Fruit fly (Drosophila melanogaster) whole organism, embryonic: ENCODE measurements around the gene eIF2Bepsilon.

Source experiments
- CG14860 ChIP-seq: fragments of 200-800 bp; sonication (Bioruptor generic); IDR thresholded peaks from 3 replicates; pipeline ENCODE4 v1.3.6; 2022; ENCODE audit warnings: missing biosample characterization, missing genetic modification characterization; ENCODE audit not compliant: partially characterized antibody
- CG18599 ChIP-seq: fragments of 200-800 bp; sonication (Bioruptor generic); optimal IDR thresholded peaks from 3 replicates; lab custom pipeline; 2017; ENCODE audit warnings: missing biosample characterization, missing genetic modification characterization, mild to moderate bottlenecking, moderate library complexity, missing genetic modification reagents
- CG31441 ChIP-seq: fragments of 200-800 bp; sonication (Bioruptor generic); IDR thresholded peaks from 2 replicates; pipeline ENCODE4 v1.3.6; 2022; ENCODE audit warnings: missing biosample characterization, missing genetic modification characterization
- CG32767 ChIP-seq: fragments of 200-800 bp; sonication (Bioruptor generic); IDR thresholded peaks from 2 replicates; pipeline ENCODE4 v1.3.6; 2022; ENCODE audit warnings: missing biosample characterization, missing genetic modification characterization
- CG3995 ChIP-seq: fragments of 200-800 bp; sonication (Bioruptor generic); optimal IDR thresholded peaks from 3 replicates; lab custom pipeline; 2016; ENCODE audit warnings: missing biosample characterization, missing genetic modification characterization
- CG6683 ChIP-seq: fragments of 200-800 bp; sonication (Bioruptor generic); optimal IDR thresholded peaks from 2 replicates; lab custom pipeline; 2017; ENCODE audit warnings: missing biosample characterization, mild to moderate bottlenecking, missing genetic modification characterization, missing genetic modification reagents
- CG8089 ChIP-seq: fragments of 200-800 bp; sonication (Bioruptor generic); optimal IDR thresholded peaks from 3 replicates; lab custom pipeline; 2016; ENCODE audit warnings: missing biosample characterization, missing genetic modification characterization
- CHES-1-like ChIP-seq: fragments of 200-800 bp; sonication (Bioruptor generic); optimal IDR thresholded peaks from 2 replicates; lab custom pipeline; 2016; ENCODE audit warnings: missing biosample characterization, missing genetic modification characterization
- CTCF ChIP-seq: fragments of 200-800 bp; sonication (Bioruptor generic); optimal IDR thresholded peaks from 2 replicates; lab custom pipeline; 2017; ENCODE audit warnings: missing biosample characterization, mild to moderate bottlenecking, missing genetic modification characterization, moderate library complexity
- Doc2 ChIP-seq: fragments of 200-800 bp; sonication (Bioruptor generic); IDR thresholded peaks from 2 replicates; pipeline ENCODE4 v1.3.6; 2022; ENCODE audit warnings: missing biosample characterization, missing genetic modification characterization
- Doc3 ChIP-seq: fragments of 200-800 bp; sonication (Bioruptor generic); IDR thresholded peaks from 3 replicates; pipeline ENCODE4 v1.3.6; 2022; ENCODE audit warnings: missing biosample characterization, missing genetic modification characterization; ENCODE audit not compliant: partially characterized antibody
- Dp ChIP-seq: fragments of 200-800 bp; sonication (Bioruptor generic); optimal IDR thresholded peaks from 2 replicates; lab custom pipeline; 2018; ENCODE audit warnings: missing biosample characterization, mild to moderate bottlenecking, missing genetic modification characterization, moderate library complexity
- Eip74EF ChIP-seq, 2 experiments: fragments of 200-800 bp in 1 of 2; fragments of >200 bp in 1 of 2; sonication (Bioruptor generic) in 1 of 2; optimal IDR thresholded peaks; 2 replicates each; lab custom pipeline; 2017 to 2019; ENCODE audit warnings: missing biosample characterization in 2 of 2, missing genetic modification characterization in 2 of 2, mild to moderate bottlenecking in 1 of 2, moderate library complexity in 1 of 2
- Fer3 ChIP-seq: fragments of 200-800 bp; sonication (Bioruptor generic); optimal IDR thresholded peaks from 2 replicates; lab custom pipeline; 2018; ENCODE audit warnings: missing biosample characterization, mild to moderate bottlenecking, missing genetic modification characterization, moderate library complexity
- Gug ChIP-seq: fragments of 200-800 bp; sonication (Bioruptor generic); IDR thresholded peaks from 4 replicates; pipeline ENCODE4 v1.3.6; 2022; ENCODE audit warnings: missing biosample characterization, missing genetic modification characterization
- H15 ChIP-seq: fragments of 200-800 bp; sonication (Bioruptor generic); IDR thresholded peaks from 3 replicates; pipeline ENCODE4 v1.3.6; 2022; ENCODE audit warnings: missing biosample characterization, missing genetic modification characterization
- H2.0 ChIP-seq: fragments of 200-800 bp; sonication (Bioruptor generic); IDR thresholded peaks from 2 replicates; pipeline ENCODE4 v1.3.6; 2022; ENCODE audit warnings: missing biosample characterization, missing genetic modification characterization
- Med ChIP-seq: fragments of 200-800 bp; sonication (Bioruptor generic); peaks from one replicate; lab custom pipeline; 2016; ENCODE audit warnings: missing biosample characterization, missing genetic modification characterization, mild to moderate bottlenecking, inconsistent platforms, moderate library complexity
- Ptx1 ChIP-seq: fragments of 200-800 bp; sonication (Bioruptor generic); IDR thresholded peaks from 2 replicates; pipeline ENCODE4 v1.3.6; 2022; ENCODE audit warnings: missing biosample characterization, missing genetic modification characterization
- Rfx ChIP-seq: fragments of 200-800 bp; sonication (Bioruptor generic); IDR thresholded peaks from 2 replicates; pipeline ENCODE4 v1.3.6; 2022; ENCODE audit warnings: missing biosample characterization, missing genetic modification characterization
- Sox100B ChIP-seq: fragments of 200-800 bp; sonication (Bioruptor generic); optimal IDR thresholded peaks from 3 replicates; lab custom pipeline; 2018; ENCODE audit warnings: missing biosample characterization, mild to moderate bottlenecking, missing genetic modification characterization
- Stat92E ChIP-seq, 3 experiments: fragments of >200 bp in 2 of 3; fragments of 200-800 bp in 1 of 3; sonication (Bioruptor generic) in 1 of 3; optimal IDR thresholded peaks; 2 replicates each; lab custom pipeline; 2017 to 2019; ENCODE audit warnings: missing biosample characterization in 3 of 3, missing genetic modification characterization in 3 of 3, mild to moderate bottlenecking in 1 of 3, moderate library complexity in 1 of 3
- Tbp ChIP-seq: fragments of >200 bp; optimal IDR thresholded peaks from 2 replicates; lab custom pipeline; 2018; ENCODE audit warnings: missing biosample characterization, missing genetic modification characterization
- YL-1 ChIP-seq: fragments of 200-800 bp; sonication (Bioruptor generic); optimal IDR thresholded peaks from 3 replicates; lab custom pipeline; 2017; ENCODE audit warnings: missing biosample characterization, mild to moderate bottlenecking, missing genetic modification characterization
- al ChIP-seq: fragments of 200-800 bp; sonication (Bioruptor generic); IDR thresholded peaks from 2 replicates; pipeline ENCODE4 v1.3.6; 2022; ENCODE audit warnings: missing biosample characterization, missing genetic modification characterization
- ap ChIP-seq: fragments of 200-800 bp; sonication (Bioruptor generic); IDR thresholded peaks from 2 replicates; pipeline ENCODE4 v1.3.6; 2022; ENCODE audit warnings: missing biosample characterization, missing genetic modification characterization
- az2 ChIP-seq: fragments of 200-800 bp; sonication (Bioruptor generic); optimal IDR thresholded peaks from 3 replicates; lab custom pipeline; 2016; ENCODE audit warnings: missing biosample characterization, missing genetic modification characterization
- bsh ChIP-seq, 2 experiments: fragments of 200-800 bp; sonication (Bioruptor generic); optimal IDR thresholded peaks; 2 replicates each; lab custom pipeline; 2017 to 2018; ENCODE audit warnings: mild to moderate bottlenecking in 2 of 2, missing biosample characterization in 2 of 2, missing genetic modification characterization in 2 of 2, moderate library complexity in 1 of 2
- cas ChIP-seq: fragments of 200-800 bp; sonication (Bioruptor generic); IDR thresholded peaks from 2 replicates; pipeline ENCODE4 v1.3.6; 2022; ENCODE audit warnings: missing biosample characterization, missing genetic modification characterization
- chinmo ChIP-seq: fragments of 200-800 bp; sonication (Bioruptor generic); IDR thresholded peaks from 4 replicates; pipeline ENCODE4 v1.3.6; 2022; ENCODE audit warnings: missing biosample characterization, missing genetic modification characterization; ENCODE audit not compliant: partially characterized antibody
- da ChIP-seq: fragments of 200-800 bp; sonication (Bioruptor generic); optimal IDR thresholded peaks from 2 replicates; lab custom pipeline; 2016; ENCODE audit warnings: missing biosample characterization, missing genetic modification characterization
- disco-r ChIP-seq: fragments of 200-800 bp; sonication (Bioruptor generic); optimal IDR thresholded peaks from 2 replicates; lab custom pipeline; 2016; ENCODE audit warnings: missing biosample characterization, missing genetic modification characterization
- dpn ChIP-seq, 2 experiments: fragments of 200-800 bp; sonication (Bioruptor generic); optimal IDR thresholded peaks; 3 replicates each; lab custom pipeline; 2016; ENCODE audit warnings: missing biosample characterization in 2 of 2, missing genetic modification characterization in 2 of 2
- ewg ChIP-seq: fragments of 200-800 bp; sonication (Bioruptor generic); optimal IDR thresholded peaks from 3 replicates; lab custom pipeline; 2017; ENCODE audit warnings: mild to moderate bottlenecking, missing biosample characterization, missing genetic modification reagents, missing genetic modification characterization
- hbn ChIP-seq: fragments of 200-800 bp; sonication (Bioruptor generic); IDR thresholded peaks from 2 replicates; pipeline ENCODE4 v1.3.6; 2022; ENCODE audit warnings: missing biosample characterization, missing genetic modification characterization; ENCODE audit not compliant: partially characterized antibody
- inv ChIP-seq: fragments of 200-800 bp; sonication (Bioruptor generic); IDR thresholded peaks from 2 replicates; pipeline ENCODE4 v1.3.6; 2022; ENCODE audit warnings: missing biosample characterization, missing genetic modification characterization; ENCODE audit not compliant: partially characterized antibody
- jigr1 ChIP-seq: fragments of 200-800 bp; sonication (Bioruptor generic); IDR thresholded peaks from 3 replicates; pipeline ENCODE4 v1.3.6; 2022; ENCODE audit warnings: missing biosample characterization, missing genetic modification characterization
- ken ChIP-seq: fragments of 200-800 bp; sonication (Bioruptor generic); IDR thresholded peaks from 3 replicates; pipeline ENCODE4 v1.3.6; 2022; ENCODE audit warnings: missing biosample characterization, missing genetic modification characterization
- maf-S ChIP-seq: fragments of 200-800 bp; sonication (Bioruptor generic); optimal IDR thresholded peaks from 2 replicates; lab custom pipeline; 2016; ENCODE audit warnings: missing biosample characterization, missing genetic modification characterization
- odd ChIP-seq: fragments of 200-800 bp; sonication (Bioruptor generic); optimal IDR thresholded peaks from 2 replicates; lab custom pipeline; 2017; ENCODE audit warnings: missing biosample characterization, mild to moderate bottlenecking, missing genetic modification characterization
- peb ChIP-seq: fragments of 200-800 bp; sonication (Bioruptor generic); IDR thresholded peaks from 2 replicates; pipeline ENCODE4 v1.3.6; 2022; ENCODE audit warnings: missing biosample characterization, missing genetic modification characterization
- pros ChIP-seq: fragments of 200-800 bp; sonication (Bioruptor generic); optimal IDR thresholded peaks from 3 replicates; lab custom pipeline; 2019; ENCODE audit warnings: missing biosample characterization, mild to moderate bottlenecking, missing genetic modification characterization, moderate library complexity
- ro ChIP-seq: fragments of 200-800 bp; sonication (Bioruptor generic); IDR thresholded peaks from 2 replicates; pipeline ENCODE4 v1.3.6; 2022; ENCODE audit warnings: missing biosample characterization, missing genetic modification characterization
- row ChIP-seq: fragments of 200-800 bp; sonication (Bioruptor generic); IDR thresholded peaks from 3 replicates; pipeline ENCODE4 v1.3.6; 2022; ENCODE audit warnings: missing biosample characterization, missing genetic modification characterization
- sd ChIP-seq: fragments of 200-800 bp; sonication (Bioruptor generic); optimal IDR thresholded peaks from 3 replicates; lab custom pipeline; 2018; ENCODE audit warnings: missing biosample characterization, mild to moderate bottlenecking, missing genetic modification characterization, moderate library complexity
- sima ChIP-seq: fragments of 200-800 bp; sonication (Bioruptor generic); optimal IDR thresholded peaks from 2 replicates; lab custom pipeline; 2016; ENCODE audit warnings: missing biosample characterization, missing genetic modification characterization
- sob ChIP-seq: fragments of 200-800 bp; sonication (Bioruptor generic); IDR thresholded peaks from 2 replicates; pipeline ENCODE4 v1.3.6; 2022; ENCODE audit warnings: missing biosample characterization, missing genetic modification characterization
- vfl ChIP-seq: fragments of 200-800 bp; sonication (Bioruptor generic); optimal IDR thresholded peaks from 2 replicates; lab custom pipeline; 2016; ENCODE audit warnings: missing biosample characterization, missing genetic modification characterization
- yki ChIP-seq: fragments of >200 bp; optimal IDR thresholded peaks from 3 replicates; lab custom pipeline; 2018
- zen ChIP-seq: fragments of 200-800 bp; sonication (Bioruptor generic); optimal IDR thresholded peaks from 3 replicates; lab custom pipeline; 2018; ENCODE audit warnings: missing biosample characterization, mild to moderate bottlenecking, missing genetic modification characterization, moderate library complexity
- zfh2 ChIP-seq: fragments of 200-800 bp; sonication (Bioruptor generic); optimal IDR thresholded peaks from 2 replicates; lab custom pipeline; 2016; ENCODE audit warnings: missing biosample characterization, missing genetic modification characterization

eIF2Bepsilon gene

DNA sequence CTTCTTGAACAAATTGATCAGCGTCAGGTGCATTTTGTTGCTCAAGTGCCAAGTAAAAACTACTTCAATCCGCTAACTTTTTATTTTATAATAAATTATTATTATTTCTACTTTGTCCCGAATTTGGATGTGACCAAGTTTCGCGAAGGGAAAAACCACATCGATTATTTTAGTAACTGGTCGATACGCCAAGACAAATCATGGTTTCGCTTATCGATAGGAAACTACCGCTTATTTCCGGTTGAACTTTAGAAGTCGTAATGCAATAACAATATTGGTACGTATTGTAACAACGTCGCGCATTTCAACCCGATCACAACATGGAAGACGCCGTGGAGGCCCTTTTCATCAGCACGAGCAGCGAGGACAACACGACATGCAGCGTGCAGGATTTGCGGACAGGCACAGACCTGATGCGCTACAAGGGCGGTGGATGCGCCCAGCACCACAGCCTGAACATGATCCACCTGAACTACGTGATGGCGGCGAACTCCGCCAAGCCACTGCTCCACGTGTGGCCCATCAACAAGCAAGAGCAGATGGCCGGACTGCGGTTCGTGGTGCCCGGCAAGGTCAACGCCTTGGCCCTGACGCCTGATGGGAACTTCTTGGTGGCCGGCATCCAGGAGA is 45.5 kb downstream of the eIF2Bepsilon start, which contains the start of the genes CG14817 and CG14805 (continued):
- no peak for TF ChIP-seq CG8089 (GFP tag; lab: Kevin White, UChicago)
- TF ChIP-seq CG3995 (GFP tag; lab: Kevin White, UChicago): peak; percentile 54
- TF ChIP-seq CG31441 (GFP tag; lab: Robert Waterston, UW): peak; percentile 75
- TF ChIP-seq CTCF (GFP tag; lab: Kevin White, UChicago): peak; percentile 33
- TF ChIP-seq Ptx1: no peak
- TF ChIP-seq zfh2 (GFP tag; lab: Kevin White, UChicago): no peak
- TF ChIP-seq maf-S (GFP tag; lab: Kevin White, UChicago): no peak
- no peak for TF ChIP-seq CG18599 (GFP tag; lab: Kevin White, UChicago)
- TF ChIP-seq sd (tag; lab: Kevin White, UChicago): no peak
- peak; percentile 69 for TF ChIP-seq CG6683 (GFP tag; lab: Kevin White, UChicago)
- no peak for TF ChIP-seq CG32767
- TF ChIP-seq Rfx (GFP tag; lab: Robert Waterston, UW): peak; percentile 78
- peak; percentile 10 to 62 for TF ChIP-seq bsh (GFP tag; optimal IDR thresholded peaks at IDR 0.05; lab: Kevin White, UChicago)
- TF ChIP-seq Stat92E (GFP tag; optimal IDR thresholded peaks at IDR 0.05; lab: Kevin White, UChicago): no peak
- no peak for TF ChIP-seq sima (GFP tag; lab: Kevin White, UChicago)
- TF ChIP-seq vfl (GFP tag; lab: Kevin White, UChicago): no peak
- TF ChIP-seq peb (GFP tag; lab: Robert Waterston, UW): no peak
- TF ChIP-seq Tbp (GFP tag; lab: Kevin White, UChicago): no peak
- no peak for TF ChIP-seq da (GFP tag; lab: Kevin White, UChicago)
- no peak for TF ChIP-seq Sox100B
- TF ChIP-seq odd: no peak
- TF ChIP-seq cas: no peak
- 0 out of 3 replicates have a peak, but pooled peaks have one; percentile 40 for TF ChIP-seq ken (GFP tag; lab: Robert Waterston, UW)
- TF ChIP-seq disco-r (GFP tag; lab: Kevin White, UChicago): peak; percentile 15
- peak in 1 of 2 experiments; percentile 55 for TF ChIP-seq Eip74EF (GFP tag; optimal IDR thresholded peaks at IDR 0.05; lab: Kevin White, UChicago)
- TF ChIP-seq jigr1 (GFP tag; lab: Robert Waterston, UW): no peak
- peak; percentile 62 for TF ChIP-seq hbn (GFP tag; lab: Robert Waterston, UW)
- TF ChIP-seq Doc2: no peak
- peak; percentile 20 for TF ChIP-seq ewg (GFP tag; lab: Kevin White, UChicago)
- TF ChIP-seq sob (GFP tag; lab: Robert Waterston, UW): peak; percentile 64
- no peak for TF ChIP-seq ro (GFP tag; lab: Robert Waterston, UW)
- TF ChIP-seq YL-1: peak; percentile 93
- no peak; the same call in 1 of the 2 replicates for TF ChIP-seq al
- no peak for TF ChIP-seq CG14860
- peak; percentile 11 to 26 for TF ChIP-seq dpn (GFP tag; optimal IDR thresholded peaks at IDR 0.05; lab: Kevin White, UChicago)
- TF ChIP-seq CHES-1-like (GFP tag; lab: Kevin White, UChicago): peak; percentile 41
- TF ChIP-seq Dp (GFP tag; lab: Kevin White, UChicago): peak; percentile 27
- peak; percentile 95 for TF ChIP-seq Med
- TF ChIP-seq zen (tag; lab: Kevin White, UChicago): peak; percentile 37
- TF ChIP-seq row (GFP tag; lab: Robert Waterston, UW): peak; percentile 19; the same call in 1 of the 3 replicates
- 0 out of 3 replicates have a peak, but pooled peaks have one; percentile 36 for TF ChIP-seq Doc3 (GFP tag; lab: Robert Waterston, UW)
- no peak for TF ChIP-seq Gug (GFP tag; lab: Robert Waterston, UW)
- peak; percentile 76 for TF ChIP-seq Fer3
- TF ChIP-seq H2.0: peak; percentile 27; the same call in 1 of the 2 replicates
- TF ChIP-seq chinmo (GFP tag; lab: Robert Waterston, UW): no peak
- TF ChIP-seq yki (lab: Kevin White, UChicago): no peak
- TF ChIP-seq H15 (GFP tag; lab: Robert Waterston, UW): no peak
- TF ChIP-seq ap (GFP tag; lab: Robert Waterston, UW): no peak
- TF ChIP-seq az2 (GFP tag; lab: Kevin White, UChicago): peak; percentile 29
- no peak for TF ChIP-seq pros (GFP tag; lab: Kevin White, UChicago)
- TF ChIP-seq inv (GFP tag; lab: Robert Waterston, UW): no peak; the same call in 1 of the 2 replicates
